Fruit fly (Drosophila melanogaster) Kc167 (cell line): ENCODE data around the gene CG6966.

Experiments
- Myc ChIP-seq: fragments of >200 bp; optimal IDR thresholded peaks from 2 replicates; lab custom pipeline; 2017; ENCODE audit warnings: missing external identifiers
- Sin3A ChIP-seq: fragments of >200 bp; optimal IDR thresholded peaks from 2 replicates; lab custom pipeline; 2018; ENCODE audit warnings: missing external identifiers
- h ChIP-seq: fragments of >200 bp; optimal IDR thresholded peaks from 3 replicates; lab custom pipeline; 2018; ENCODE audit warnings: missing external identifiers
- insv ChIP-seq: fragments of >200 bp; optimal IDR thresholded peaks from 3 replicates; lab custom pipeline; 2018; ENCODE audit warnings: missing external identifiers
- psq ChIP-seq: fragments of >200 bp; optimal IDR thresholded peaks from 2 replicates; lab custom pipeline; 2017; ENCODE audit warnings: missing external identifiers
- ttk ChIP-seq: sonication (Bioruptor generic); optimal IDR thresholded peaks from 2 replicates; lab custom pipeline; 2017; ENCODE audit warnings: missing external identifiers

- TF ChIP-seq Sin3A (no peak), h (lab: Kevin White, UChicago) (no peak), insv (no peak), psq (no peak), Myc (lab: Kevin White, UChicago) (no peak), ttk (lab: Kevin White, UChicago) (no peak)
Measured at dm6 chr3R:15037066-15037465, 58.4 kb downstream of the CG6966 start, which contains the start of gene RpL10Aa.
